Worm (Caenorhabditis elegans): ENCODE measurements around the gene F53F4.12.

Gene F53F4.12

DNA sequence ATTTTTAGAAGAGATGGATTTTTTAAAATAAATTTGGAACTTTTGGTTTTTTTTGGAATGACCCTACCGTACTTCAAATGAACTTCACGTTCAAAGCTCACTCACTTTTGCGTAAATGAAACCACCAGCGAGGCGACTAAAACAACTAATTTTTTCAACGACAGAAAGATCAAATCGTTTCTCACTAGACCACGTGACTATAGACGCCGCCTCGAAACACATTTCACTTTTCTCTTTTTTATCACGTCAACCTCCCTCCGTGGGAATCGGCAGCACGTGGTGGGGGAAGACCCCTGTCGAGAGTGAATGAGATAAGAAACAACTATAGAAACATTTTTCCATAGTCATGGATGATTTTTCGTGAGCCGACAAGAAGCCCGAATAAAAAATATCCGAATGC lies 31.4 kb downstream of the F53F4.12 start (continued):
- TF ChIP-seq dpl-1 (GFP tag; optimal IDR thresholded peaks at IDR 0.05): peak; percentile 40 to 75 (median 43)
- TF ChIP-seq lin-13 (GFP tag; optimal IDR thresholded peaks at IDR 0.05): peak; percentile 79
- TF ChIP-seq nhr-71 (tag; optimal IDR thresholded peaks at IDR 0.05): peak; percentile 97
- no peak for TF ChIP-seq sox-4 (tag; optimal IDR thresholded peaks at IDR 0.05)
- TF ChIP-seq blmp-1 (tag; optimal IDR thresholded peaks at IDR 0.05): peak; percentile 98
- TF ChIP-seq mef-2 (tag; optimal IDR thresholded peaks at IDR 0.05): peak; percentile 11
- TF ChIP-seq unc-86 (tag; optimal IDR thresholded peaks at IDR 0.05): no peak
- TF ChIP-seq ztf-4 (tag; optimal IDR thresholded peaks at IDR 0.05): peak; percentile 84
- TF ChIP-seq swsn-7 (tag; optimal IDR thresholded peaks at IDR 0.05): peak; percentile 72
- TF ChIP-seq hlh-4 (tag; optimal IDR thresholded peaks at IDR 0.05): no peak
- no peak for TF ChIP-seq nhr-28 (tag; optimal IDR thresholded peaks at IDR 0.05)
- no peak for TF ChIP-seq zag-1 (tag; optimal IDR thresholded peaks at IDR 0.05)
- TF ChIP-seq ceh-8 (GFP tag; optimal IDR thresholded peaks at IDR 0.05): no peak
- peak; percentile 76 for TF ChIP-seq lir-3 (tag; optimal IDR thresholded peaks at IDR 0.05; ENCODE audit: poor library complexity)
- TF ChIP-seq egl-13 (tag; optimal IDR thresholded peaks at IDR 0.05): no peak
- TF ChIP-seq nhr-47 (tag; optimal IDR thresholded peaks at IDR 0.05): peak; percentile 76
- TF ChIP-seq aly-2 (tag; optimal IDR thresholded peaks at IDR 0.05): no peak
- no peak for TF ChIP-seq lin-15B (tag; optimal IDR thresholded peaks at IDR 0.05)
- TF ChIP-seq ceh-63 (GFP tag; optimal IDR thresholded peaks at IDR 0.05): no peak
- TF ChIP-seq nhr-12 (tag; optimal IDR thresholded peaks at IDR 0.05): no peak
- peak; percentile 14 for TF ChIP-seq pax-3 (tag; optimal IDR thresholded peaks at IDR 0.05)
- TF ChIP-seq skn-1 (tag; optimal IDR thresholded peaks at IDR 0.05): no peak
- no peak for TF ChIP-seq C04F5.9 (tag; optimal IDR thresholded peaks at IDR 0.05)
- TF ChIP-seq efl-3 (GFP tag; optimal IDR thresholded peaks at IDR 0.05): no peak
- peak; percentile 6 for TF ChIP-seq jun-1 (tag; optimal IDR thresholded peaks at IDR 0.05)
- no peak for TF ChIP-seq nhr-77 (tag; optimal IDR thresholded peaks at IDR 0.05)
- TF ChIP-seq sptf-1 (tag; optimal IDR thresholded peaks at IDR 0.05): no peak
- peak; percentile 90 for TF ChIP-seq unc-130 (tag; optimal IDR thresholded peaks at IDR 0.05)
- TF ChIP-seq ztf-11 (tag; optimal IDR thresholded peaks at IDR 0.05): no peak
- no peak for TF ChIP-seq ces-1 (GFP tag; optimal IDR thresholded peaks at IDR 0.05)
- peak; percentile 54 for TF ChIP-seq C16A3.4 (tag; optimal IDR thresholded peaks at IDR 0.05)
- peak; percentile 40 for TF ChIP-seq irx-1 (tag; optimal IDR thresholded peaks at IDR 0.05)
- peak; percentile 57 to 83 for TF ChIP-seq lin-35 (GFP tag; optimal IDR thresholded peaks at IDR 0.05)
- TF ChIP-seq tbx-2 (tag; optimal IDR thresholded peaks at IDR 0.05): peak; percentile 77
- peak; percentile 98 for TF ChIP-seq lin-14 (GFP tag; optimal IDR thresholded peaks at IDR 0.05)
- TF ChIP-seq nhr-84 (tag; optimal IDR thresholded peaks at IDR 0.05): no peak
- peak in 4 of 6 experiments; percentile 32 to 84 (median 74) for TF ChIP-seq elt-3 (tag; optimal IDR thresholded peaks at IDR 0.05)
- peak; percentile 97 for TF ChIP-seq nhr-20 (tag; optimal IDR thresholded peaks at IDR 0.05)
- peak; percentile 10 for TF ChIP-seq fos-1 (tag; optimal IDR thresholded peaks at IDR 0.05)
- TF ChIP-seq snpc-4 (tag; optimal IDR thresholded peaks at IDR 0.05): peak; percentile 56
- TF ChIP-seq egl-27 (tag; optimal IDR thresholded peaks at IDR 0.05): no peak
- 0 out of 2 replicates have a peak, but pooled peaks have one; percentile 32 for TF ChIP-seq mab-9 (GFP tag; IDR thresholded peaks at IDR 0.05)

DNA sequence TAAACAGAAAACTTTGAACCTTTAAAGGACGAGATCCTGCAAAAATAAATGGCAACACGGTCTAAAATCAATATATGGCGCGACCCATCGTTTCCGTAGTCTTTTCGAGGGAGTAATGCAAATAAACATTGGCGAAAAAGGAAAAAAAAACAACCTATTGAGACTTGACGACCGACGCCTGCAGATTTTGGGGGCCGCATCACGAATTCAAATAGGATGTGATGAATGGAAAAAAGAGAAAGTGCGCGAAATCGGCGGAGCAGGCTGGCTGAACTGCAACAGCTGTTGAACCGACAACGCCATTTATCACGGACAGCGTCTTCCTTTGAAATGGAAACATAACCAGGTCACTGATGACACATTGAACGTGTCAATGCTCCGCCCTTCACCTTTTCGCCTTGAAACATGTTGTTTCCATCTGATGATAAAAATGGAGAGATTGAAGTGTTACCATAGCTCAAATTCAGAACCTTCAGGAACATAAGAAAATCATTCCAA lies 32.0 kb downstream of the F53F4.12 start:
- TF ChIP-seq efl-1 (optimal IDR thresholded peaks at IDR 0.05): no peak
- TF ChIP-seq efl-1 (GFP tag; optimal IDR thresholded peaks at IDR 0.05 in 1 of 2): peak in 1 of 2 experiments; percentile 93
- no peak for TF ChIP-seq ces-1 (GFP tag; optimal IDR thresholded peaks at IDR 0.05)
- TF ChIP-seq alr-1 (tag; optimal IDR thresholded peaks at IDR 0.05; ENCODE audit: borderline replicate concordance): no peak
- TF ChIP-seq rnt-1 (tag; optimal IDR thresholded peaks at IDR 0.05): peak; percentile 76
- TF ChIP-seq lin-13 (GFP tag; optimal IDR thresholded peaks at IDR 0.05): no peak
- TF ChIP-seq blmp-1 (tag; optimal IDR thresholded peaks at IDR 0.05): peak; percentile 75
- peak; percentile 39 for TF ChIP-seq lin-14 (GFP tag; optimal IDR thresholded peaks at IDR 0.05)
- peak in 1 of 3 experiments; percentile 34 for TF ChIP-seq dpl-1 (GFP tag; optimal IDR thresholded peaks at IDR 0.05)

Data from whole organism, L1 larva.